Worm (Caenorhabditis elegans): ENCODE measurements around the gene R10E9.3.

The R10E9.3 gene

DNA sequence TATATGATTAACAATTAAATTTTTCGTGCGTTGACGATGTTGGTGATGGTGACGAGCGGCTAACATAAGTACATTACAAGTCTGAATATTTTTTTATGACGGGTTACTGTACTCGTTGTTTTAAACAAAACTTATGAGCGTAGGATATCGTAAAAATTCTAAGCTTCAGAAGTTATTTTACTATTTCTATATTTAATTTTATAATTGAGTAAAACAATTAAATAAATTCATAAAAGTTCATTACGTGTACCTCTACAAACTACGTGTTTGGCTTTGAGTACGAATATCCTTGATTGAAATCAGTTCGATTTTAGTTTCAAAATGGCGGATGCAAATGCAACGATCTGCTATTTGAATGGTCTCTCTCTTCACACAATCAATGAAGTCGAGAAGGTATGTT, 31.9 kb upstream of the R10E9.3 start, which contains the start of gene F37A8.1:
TSS of gene F37A8.1 (plus strand) at position 301 of the 400 bp plus-strand sequence.
- TF ChIP-seq ztf-29 (GFP tag; IDR thresholded peaks at IDR 0.05) = no peak
- TF ChIP-seq med-1 (GFP tag; optimal IDR thresholded peaks at IDR 0.05; ENCODE audit: insufficient read depth) = no peak
- no peak for TF ChIP-seq flt-1 (GFP tag; IDR thresholded peaks at IDR 0.05)
- TF ChIP-seq T22C8.4 (GFP tag; IDR thresholded peaks at IDR 0.05) = no peak
- no peak for TF ChIP-seq ref-1 (GFP tag; conservative IDR thresholded peaks at IDR 0.05)
- no peak for TF ChIP-seq ztf-23 (GFP tag; IDR thresholded peaks at IDR 0.05)
- no peak for TF ChIP-seq tab-1 (GFP tag; IDR thresholded peaks at IDR 0.05)
- TF ChIP-seq cog-1 (tag; optimal IDR thresholded peaks at IDR 0.05) = no peak
- TF ChIP-seq klf-2 (GFP tag; conservative IDR thresholded peaks at IDR 0.05) = no peak

DNA sequence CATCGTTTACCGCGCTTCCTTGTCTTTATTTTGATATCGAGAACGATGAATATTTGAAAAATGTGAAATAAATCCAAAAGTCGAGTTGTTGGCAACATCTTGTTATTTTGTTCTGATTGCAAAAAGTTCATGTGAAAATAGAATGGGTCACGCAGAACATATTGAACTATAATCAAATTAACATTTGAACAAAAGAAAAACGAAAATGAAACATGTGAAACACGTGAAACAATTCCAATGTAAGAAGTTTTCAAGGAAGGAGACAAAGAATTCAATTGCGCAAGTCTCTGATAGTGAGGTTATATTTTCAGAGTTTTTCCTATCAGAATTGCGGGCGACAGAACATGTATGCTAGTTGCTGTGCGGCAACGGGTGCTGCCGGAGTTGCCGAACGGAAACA, 28.6 kb upstream of the R10E9.3 start, which contains the start of gene F37A8.2:
TSS of gene F37A8.2 (minus strand) at position 101 of the 400 bp plus-strand sequence.
- no peak for TF ChIP-seq ztf-23 (GFP tag; IDR thresholded peaks at IDR 0.05)
- no peak for TF ChIP-seq T22C8.4 (GFP tag; IDR thresholded peaks at IDR 0.05)
- TF ChIP-seq flt-1 (GFP tag; IDR thresholded peaks at IDR 0.05) = no peak
- no peak for TF ChIP-seq klf-2 (GFP tag; conservative IDR thresholded peaks at IDR 0.05)
- no peak for TF ChIP-seq med-1 (GFP tag; optimal IDR thresholded peaks at IDR 0.05; ENCODE audit: insufficient read depth)
- no peak for TF ChIP-seq cog-1 (tag; optimal IDR thresholded peaks at IDR 0.05)
- TF ChIP-seq ref-1 (GFP tag; conservative IDR thresholded peaks at IDR 0.05) = no peak
- TF ChIP-seq ztf-29 (GFP tag; IDR thresholded peaks at IDR 0.05) = no peak
- TF ChIP-seq tab-1 (GFP tag; IDR thresholded peaks at IDR 0.05) = no peak

DNA sequence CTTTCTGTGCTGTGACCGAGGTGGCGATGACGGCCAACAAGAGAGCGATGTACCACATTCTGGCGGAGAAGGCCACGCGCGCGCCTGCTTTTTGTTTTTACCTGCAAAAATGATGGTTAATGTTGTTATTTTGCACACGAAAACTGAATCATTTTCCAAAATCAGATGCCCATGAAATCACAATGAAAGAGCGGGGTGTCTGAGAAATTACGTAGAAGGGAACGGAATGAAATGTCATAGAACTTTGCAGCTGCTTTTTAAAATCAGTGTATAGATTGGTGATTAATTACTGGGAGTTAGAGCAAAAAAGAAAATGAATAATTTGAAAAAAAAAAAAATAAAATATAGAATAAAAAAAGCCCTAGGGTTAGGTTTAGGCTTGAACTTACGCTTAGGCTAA, 24.2 kb upstream of the R10E9.3 start, which contains the start of gene npl-10:
TSS of gene npl-10 (minus strand) at position 101 of the 400 bp plus-strand sequence.
- TF ChIP-seq ref-1 (GFP tag; conservative IDR thresholded peaks at IDR 0.05) = no peak
- TF ChIP-seq flt-1 (GFP tag; IDR thresholded peaks at IDR 0.05) = no peak
- no peak for TF ChIP-seq tab-1 (GFP tag; IDR thresholded peaks at IDR 0.05)
- no peak for TF ChIP-seq ztf-29 (GFP tag; IDR thresholded peaks at IDR 0.05)

DNA sequence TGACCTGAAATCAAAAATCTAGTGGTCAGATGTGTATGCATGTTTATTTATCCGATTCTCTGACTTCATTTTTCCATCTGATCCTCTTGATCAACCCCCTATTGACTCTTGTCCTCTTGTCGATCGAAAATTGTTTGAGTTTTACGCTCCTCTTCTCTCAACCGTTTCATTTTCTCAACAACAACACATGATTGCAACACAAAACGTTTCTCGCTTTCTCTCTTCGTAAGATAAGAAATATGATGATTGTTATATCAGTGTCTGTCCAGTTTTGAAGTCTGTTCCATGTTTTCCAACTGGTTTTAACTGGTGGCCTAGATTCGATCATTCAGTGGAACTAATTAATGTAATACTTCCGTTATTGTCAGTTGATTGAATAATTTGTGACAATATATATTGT, 8.0 kb upstream of the R10E9.3 start:
- TF ChIP-seq ref-1 (GFP tag; conservative IDR thresholded peaks at IDR 0.05) (no peak), ztf-29 (GFP tag; IDR thresholded peaks at IDR 0.05) (no peak), med-1 (GFP tag; optimal IDR thresholded peaks at IDR 0.05; ENCODE audit: insufficient read depth) (no peak), tab-1 (GFP tag; IDR thresholded peaks at IDR 0.05) (no peak), klf-2 (GFP tag; conservative IDR thresholded peaks at IDR 0.05) (no peak), ztf-23 (GFP tag; IDR thresholded peaks at IDR 0.05) (no peak), T22C8.4 (GFP tag; IDR thresholded peaks at IDR 0.05) (no peak)

DNA sequence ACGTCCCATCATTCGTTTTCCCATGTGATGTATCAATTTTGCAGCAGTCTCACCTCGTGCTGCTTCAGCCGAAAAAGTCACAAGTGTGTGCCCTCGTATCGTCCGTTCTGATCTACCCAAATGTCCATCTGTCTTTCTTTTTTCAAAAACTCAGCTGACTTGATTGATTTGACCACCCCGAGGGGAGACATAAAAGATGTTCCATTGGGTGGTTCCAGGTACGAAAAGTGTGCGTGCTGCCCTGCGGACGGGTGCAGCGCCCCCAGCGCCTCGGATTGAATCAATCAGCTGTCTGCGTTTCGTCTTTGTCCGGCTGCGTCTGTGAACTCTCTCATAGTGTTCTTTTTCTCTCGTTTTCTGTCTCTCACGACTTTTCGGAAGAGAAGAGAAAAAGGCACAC, 6.8 kb upstream of the R10E9.3 start:
- TF ChIP-seq flt-1 (GFP tag; IDR thresholded peaks at IDR 0.05) (no peak), cog-1 (tag; optimal IDR thresholded peaks at IDR 0.05) (no peak), tab-1 (GFP tag; IDR thresholded peaks at IDR 0.05) (no peak)

DNA sequence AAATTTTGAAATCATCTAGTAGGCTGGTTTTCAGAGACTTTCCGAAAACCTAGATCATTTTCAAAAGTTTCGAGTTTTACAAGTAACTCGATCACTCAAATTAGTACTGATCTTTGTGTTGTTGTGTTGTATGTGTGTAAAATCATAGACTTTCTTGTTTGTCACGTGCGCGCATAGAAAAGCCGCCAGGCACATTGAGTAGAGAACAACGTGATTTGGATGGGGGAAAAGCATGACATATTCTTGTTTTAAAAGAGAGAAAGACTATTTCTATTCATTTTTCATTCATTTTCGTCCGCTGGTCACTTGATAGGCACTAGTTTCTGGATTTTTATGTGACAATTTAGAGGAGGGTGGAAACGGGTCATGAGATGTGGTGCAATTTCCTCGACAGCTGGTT, 5.8 kb upstream of the R10E9.3 start:
- TF ChIP-seq cog-1 (tag; optimal IDR thresholded peaks at IDR 0.05) (no peak), med-1 (GFP tag; optimal IDR thresholded peaks at IDR 0.05; ENCODE audit: insufficient read depth) (no peak), ztf-29 (GFP tag; IDR thresholded peaks at IDR 0.05) (no peak), ztf-23 (GFP tag; IDR thresholded peaks at IDR 0.05) (no peak), T22C8.4 (GFP tag; IDR thresholded peaks at IDR 0.05) (no peak), ref-1 (GFP tag; conservative IDR thresholded peaks at IDR 0.05) (no peak), tab-1 (GFP tag; IDR thresholded peaks at IDR 0.05) (no peak), flt-1 (GFP tag; IDR thresholded peaks at IDR 0.05) (no peak), klf-2 (GFP tag; conservative IDR thresholded peaks at IDR 0.05) (no peak)

DNA sequence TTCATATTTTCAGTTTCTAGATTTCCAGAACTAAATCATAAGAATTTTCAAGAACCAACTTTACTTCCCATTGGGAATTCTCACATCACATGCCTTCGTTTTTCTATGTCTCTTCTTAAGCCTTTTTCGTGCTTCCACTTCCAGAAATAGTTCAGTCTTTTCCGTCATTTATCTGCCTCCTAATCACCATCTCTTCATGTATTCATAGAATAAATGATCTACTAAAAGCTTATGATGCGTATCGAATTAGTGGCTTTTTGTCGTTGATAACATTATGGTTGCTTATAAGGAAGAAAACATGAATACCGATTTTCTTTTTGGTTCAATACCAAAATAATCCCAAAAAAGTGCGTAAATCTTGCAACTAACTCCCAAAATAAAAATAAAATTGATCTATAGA, 5.2 kb upstream of the R10E9.3 start:
- no peak for TF ChIP-seq ztf-29 (GFP tag; IDR thresholded peaks at IDR 0.05)
- no peak for TF ChIP-seq flt-1 (GFP tag; IDR thresholded peaks at IDR 0.05)
- no peak for TF ChIP-seq ref-1 (GFP tag; conservative IDR thresholded peaks at IDR 0.05)
- no peak for TF ChIP-seq klf-2 (GFP tag; conservative IDR thresholded peaks at IDR 0.05)

DNA sequence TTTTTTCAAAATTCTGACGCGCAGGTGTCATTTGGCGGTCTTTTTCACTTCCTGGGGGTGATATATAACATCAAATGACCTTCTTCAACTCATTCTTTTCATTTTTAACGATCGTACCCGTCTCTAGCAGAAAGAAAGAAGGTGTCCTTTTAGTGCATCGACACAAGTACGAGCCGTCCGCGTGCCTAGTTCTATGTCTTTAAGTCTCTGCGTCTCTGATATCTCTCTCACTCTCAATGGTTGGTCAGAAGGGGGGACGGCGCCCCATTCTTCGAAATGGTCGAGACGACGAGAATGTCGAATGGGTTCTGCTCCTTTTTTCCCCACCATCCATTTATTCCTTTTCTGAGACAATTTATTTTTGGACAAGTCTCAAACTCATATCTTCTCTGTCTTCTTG, 4.3 kb upstream of the R10E9.3 start:
- TF ChIP-seq ref-1 (GFP tag; conservative IDR thresholded peaks at IDR 0.05) (no peak), cog-1 (tag; optimal IDR thresholded peaks at IDR 0.05) (no peak), med-1 (GFP tag; optimal IDR thresholded peaks at IDR 0.05; ENCODE audit: insufficient read depth) (no peak), ztf-23 (GFP tag; IDR thresholded peaks at IDR 0.05) (no peak), klf-2 (GFP tag; conservative IDR thresholded peaks at IDR 0.05) (no peak), flt-1 (GFP tag; IDR thresholded peaks at IDR 0.05) (no peak), ztf-29 (GFP tag; IDR thresholded peaks at IDR 0.05) (no peak), T22C8.4 (GFP tag; IDR thresholded peaks at IDR 0.05) (no peak), tab-1 (GFP tag; IDR thresholded peaks at IDR 0.05) (no peak)

DNA sequence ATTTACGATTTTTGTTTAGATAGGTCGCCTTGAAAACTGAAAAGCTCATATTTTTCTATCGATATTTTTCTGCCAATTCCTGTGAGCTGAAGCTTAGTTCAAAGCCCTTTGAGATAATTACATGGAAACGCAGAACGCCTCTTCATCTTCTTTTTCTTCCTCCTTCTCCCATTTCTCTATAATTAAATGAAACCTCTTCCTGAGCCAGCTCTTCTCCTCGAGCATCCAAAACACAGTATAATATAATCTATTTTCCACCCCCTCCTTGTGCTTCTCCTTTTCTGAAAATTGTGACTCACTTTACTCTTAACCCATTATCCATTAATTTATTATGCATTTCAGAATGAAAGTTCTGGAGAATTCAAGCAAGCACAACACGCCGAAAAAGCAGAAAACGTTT, 3.7 kb upstream of the R10E9.3 start, which contains the start of gene F37A8.5:
TSS of gene F37A8.5 (plus strand) at position 332 of the 400 bp plus-strand sequence.
- TF ChIP-seq flt-1 (GFP tag; IDR thresholded peaks at IDR 0.05) = no peak
- TF ChIP-seq T22C8.4 (GFP tag; IDR thresholded peaks at IDR 0.05) = no peak
- no peak for TF ChIP-seq med-1 (GFP tag; optimal IDR thresholded peaks at IDR 0.05; ENCODE audit: insufficient read depth)
- no peak for TF ChIP-seq cog-1 (tag; optimal IDR thresholded peaks at IDR 0.05)
- no peak for TF ChIP-seq ztf-23 (GFP tag; IDR thresholded peaks at IDR 0.05)
- TF ChIP-seq ztf-29 (GFP tag; IDR thresholded peaks at IDR 0.05) = no peak
- no peak for TF ChIP-seq tab-1 (GFP tag; IDR thresholded peaks at IDR 0.05)
- no peak for TF ChIP-seq ref-1 (GFP tag; conservative IDR thresholded peaks at IDR 0.05)
- TF ChIP-seq klf-2 (GFP tag; conservative IDR thresholded peaks at IDR 0.05) = no peak

DNA sequence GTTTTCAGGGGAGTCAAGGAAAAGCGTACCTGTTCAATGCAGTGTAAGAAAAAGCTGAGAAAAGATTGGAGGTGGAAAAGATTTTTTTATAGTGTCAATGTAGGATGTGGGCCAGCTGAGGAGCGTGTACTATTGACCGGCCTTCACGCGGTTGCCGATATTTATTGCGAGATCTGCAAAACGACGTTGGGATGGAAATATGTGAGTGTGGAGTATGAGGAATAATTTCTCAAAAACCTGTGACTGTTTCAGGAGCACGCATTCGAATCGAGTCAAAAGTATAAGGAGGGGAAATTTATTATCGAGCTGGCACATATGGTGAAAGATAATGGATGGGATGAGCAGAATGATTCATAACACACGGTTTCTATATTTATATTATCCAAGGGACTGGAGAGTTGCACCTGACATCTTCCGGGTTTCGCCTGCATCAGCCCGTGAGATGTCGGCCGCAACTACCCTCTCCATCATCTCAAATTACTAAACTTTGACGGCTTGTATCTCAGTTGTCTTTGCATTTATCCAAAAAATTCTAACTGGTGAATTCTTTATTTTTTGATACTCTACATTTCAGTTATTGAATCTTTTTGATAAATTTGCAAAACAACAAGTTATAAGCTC, 2.8 kb upstream of the R10E9.3 start:
- TF ChIP-seq ztf-29 (GFP tag; IDR thresholded peaks at IDR 0.05) (no peak), cog-1 (tag; optimal IDR thresholded peaks at IDR 0.05) (no peak), tab-1 (GFP tag; IDR thresholded peaks at IDR 0.05) (no peak), ref-1 (GFP tag; conservative IDR thresholded peaks at IDR 0.05) (no peak), med-1 (GFP tag; optimal IDR thresholded peaks at IDR 0.05; ENCODE audit: insufficient read depth) (no peak), T22C8.4 (GFP tag; IDR thresholded peaks at IDR 0.05) (no peak), klf-2 (GFP tag; conservative IDR thresholded peaks at IDR 0.05) (no peak), ztf-23 (GFP tag; IDR thresholded peaks at IDR 0.05) (no peak), flt-1 (GFP tag; IDR thresholded peaks at IDR 0.05) (no peak)

Data from whole organism, midembryonic.